Worm (Caenorhabditis elegans) whole organism, L4/young adult: ENCODE results near the gene athp-2.

ENCODE experiments used
- W03F9.2 ChIP-seq: fragments of 150-350 bp; optimal IDR thresholded peaks from 2 replicates; lab custom pipeline; 2014; ENCODE audit warnings: missing biosample characterization, missing genetic modification characterization
- him-1 ChIP-seq: sonication (generic microtip); optimal IDR thresholded peaks from 2 replicates; lab custom pipeline; 2016; ENCODE audit warnings: missing genotype, missing genetic modification reagents, missing genetic modification characterization, missing compliant biosample characterization

DNA sequence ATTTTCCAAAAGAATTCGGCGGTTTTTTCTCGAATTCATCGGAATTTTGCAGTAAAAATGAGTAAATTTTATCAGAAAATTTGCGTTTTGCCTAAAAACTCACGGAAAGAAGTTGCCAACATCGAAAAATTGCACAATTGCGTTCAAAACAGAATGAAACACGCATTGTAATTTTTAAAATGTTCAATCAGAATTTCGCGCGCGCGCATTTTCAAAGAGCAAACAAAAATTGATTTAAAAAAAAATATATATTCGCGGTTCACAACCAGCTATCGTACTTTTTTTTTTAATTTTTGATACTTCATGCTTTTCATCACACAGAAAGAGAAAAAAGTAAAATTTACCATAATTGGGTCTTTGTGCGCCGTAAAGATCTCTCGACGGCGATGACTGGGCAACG lies 34.9 kb downstream of the athp-2 start:
- no peak for TF ChIP-seq him-1
- TF ChIP-seq W03F9.2 (tag; lab: Kevin White, UChicago): no peak
